Worm (Caenorhabditis elegans): ENCODE measurements around the gene F13A2.3.

DNA sequence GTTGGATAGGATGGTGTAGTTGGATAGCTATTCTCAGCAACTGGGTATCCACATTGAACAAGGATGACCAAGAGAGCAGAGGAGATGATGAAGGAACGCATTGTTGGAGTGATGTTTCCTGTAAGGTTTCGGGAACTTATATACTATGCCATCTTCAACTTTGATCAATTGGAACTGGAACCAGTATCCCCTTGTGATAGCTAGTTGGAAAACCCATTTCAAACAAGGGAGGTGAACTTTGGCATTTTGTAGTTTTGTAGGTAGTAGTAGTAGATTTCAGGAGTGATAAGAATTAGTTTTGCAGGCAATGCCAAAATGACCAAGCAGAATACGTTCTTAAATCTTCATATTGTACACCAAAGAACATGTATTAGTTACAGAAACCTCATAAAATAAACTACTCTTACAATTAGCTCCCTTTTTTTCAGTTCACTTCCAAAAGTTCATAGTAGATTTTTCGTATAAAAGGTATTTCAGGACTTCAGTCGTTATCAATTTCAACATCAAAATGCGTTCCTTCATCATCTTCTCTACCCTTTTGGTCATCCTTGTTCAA lies 23.7 kb upstream of the F13A2.3 start, which contains the start of the genes Y47D7A.7 and Y47D7A.2:
- TF ChIP-seq dao-5 (tag; optimal IDR thresholded peaks at IDR 0.05) (no peak), him-1 (tag; optimal IDR thresholded peaks at IDR 0.05) (no peak)

All from whole organism, L4/young adult.